Fruit fly (Drosophila melanogaster) whole organism, pupa: Measurements from ENCODE around the gene sowah.

Experiments
- CG10348 ChIP-seq: fragments of 200-800 bp; sonication (Bioruptor generic); IDR thresholded peaks from 2 replicates; pipeline ENCODE4 v1.3.6; 2022; ENCODE audit warnings: missing biosample characterization, missing genetic modification characterization
- CG12605 ChIP-seq: fragments of 200-800 bp; sonication (Bioruptor generic); IDR thresholded peaks from 2 replicates; pipeline ENCODE4 v1.3.6; 2022; ENCODE audit warnings: missing biosample characterization, missing genetic modification characterization
- CG13204 ChIP-seq: fragments of 200-800 bp; sonication (Bioruptor generic); optimal IDR thresholded peaks from 2 replicates; lab custom pipeline; 2018; ENCODE audit warnings: missing biosample characterization, mild to moderate bottlenecking, missing genetic modification characterization, moderate library complexity
- CG14655 ChIP-seq: fragments of 200-800 bp; sonication (Bioruptor generic); optimal IDR thresholded peaks from 3 replicates; lab custom pipeline; 2017; ENCODE audit warnings: mild to moderate bottlenecking, missing biosample characterization, missing genetic modification reagents, missing genetic modification characterization
- CG15710 ChIP-seq: fragments of 200-800 bp; sonication (Bioruptor generic); optimal IDR thresholded peaks from 2 replicates; lab custom pipeline; 2018; ENCODE audit warnings: missing biosample characterization, mild to moderate bottlenecking, missing genetic modification characterization, moderate library complexity
- CG17806 ChIP-seq: fragments of 200-800 bp; sonication (Bioruptor generic); optimal IDR thresholded peaks from 2 replicates; lab custom pipeline; 2018; ENCODE audit warnings: missing biosample characterization, mild to moderate bottlenecking, missing genetic modification characterization, moderate library complexity
- CG32121 ChIP-seq: fragments of 200-800 bp; sonication (Bioruptor generic); IDR thresholded peaks from 2 replicates; pipeline ENCODE4 v1.3.6; 2022; ENCODE audit warnings: missing biosample characterization, missing genetic modification characterization
- CG34367 ChIP-seq: fragments of 200-800 bp; sonication (Bioruptor generic); optimal IDR thresholded peaks from 2 replicates; lab custom pipeline; 2018; ENCODE audit warnings: missing biosample characterization, mild to moderate bottlenecking, missing genetic modification characterization
- CG4496 ChIP-seq: fragments of 200-800 bp; sonication (Bioruptor generic); IDR thresholded peaks from 3 replicates; pipeline ENCODE4 v1.3.6; 2022; ENCODE audit warnings: missing biosample characterization, missing genetic modification characterization
- CG8159 ChIP-seq: fragments of 200-800 bp; sonication (Bioruptor generic); optimal IDR thresholded peaks from 3 replicates; lab custom pipeline; 2018; ENCODE audit warnings: missing biosample characterization, mild to moderate bottlenecking, missing genetic modification characterization, moderate library complexity
- CG8301 ChIP-seq: fragments of 200-800 bp; sonication (Bioruptor generic); optimal IDR thresholded peaks from 2 replicates; lab custom pipeline; 2018; ENCODE audit warnings: missing biosample characterization, mild to moderate bottlenecking, missing genetic modification characterization
- CG9948 ChIP-seq: fragments of 200-800 bp; sonication (Bioruptor generic); optimal IDR thresholded peaks from 2 replicates; lab custom pipeline; 2018; ENCODE audit warnings: missing biosample characterization, mild to moderate bottlenecking, missing genetic modification characterization, moderate library complexity
- D1 ChIP-seq: fragments of 200-800 bp; sonication (Bioruptor generic); optimal IDR thresholded peaks from 2 replicates; lab custom pipeline; 2018; ENCODE audit warnings: missing biosample characterization, mild to moderate bottlenecking, missing genetic modification characterization, moderate library complexity
- EcR ChIP-seq: fragments of 200-800 bp; sonication (Bioruptor generic); optimal IDR thresholded peaks from 3 replicates; lab custom pipeline; 2019; ENCODE audit warnings: missing biosample characterization, missing genetic modification characterization, mild to moderate bottlenecking, moderate library complexity, missing genetic modification reagents
- Ets98B ChIP-seq: fragments of 200-800 bp; sonication (Bioruptor generic); IDR thresholded peaks from 2 replicates; pipeline ENCODE4 v1.3.6; 2022; ENCODE audit warnings: missing biosample characterization, missing genetic modification characterization
- Pif1A ChIP-seq: fragments of 200-800 bp; sonication (Bioruptor generic); optimal IDR thresholded peaks from 3 replicates; lab custom pipeline; 2016; ENCODE audit warnings: missing biosample characterization, missing genetic modification characterization
- Pif1B ChIP-seq: fragments of 200-800 bp; sonication (Bioruptor generic); optimal IDR thresholded peaks from 3 replicates; lab custom pipeline; 2016; ENCODE audit warnings: missing biosample characterization, missing genetic modification characterization
- Snoo ChIP-seq: fragments of 200-800 bp; sonication (Bioruptor generic); optimal IDR thresholded peaks from 3 replicates; lab custom pipeline; 2017; ENCODE audit warnings: missing biosample characterization, mild to moderate bottlenecking, missing genetic modification characterization, inconsistent platforms
- fd96Ca ChIP-seq: fragments of 200-800 bp; sonication (Bioruptor generic); IDR thresholded peaks from 3 replicates; pipeline ENCODE4 v1.3.6; 2022; ENCODE audit warnings: missing biosample characterization, missing genetic modification characterization
- gl ChIP-seq: fragments of 200-800 bp; sonication (Bioruptor generic); optimal IDR thresholded peaks from 2 replicates; lab custom pipeline; 2018; ENCODE audit warnings: missing biosample characterization, mild to moderate bottlenecking, missing genetic modification characterization
- rn ChIP-seq: fragments of 200-800 bp; sonication (Bioruptor generic); IDR thresholded peaks from 2 replicates; pipeline ENCODE4 v1.3.6; 2022; ENCODE audit warnings: missing biosample characterization, missing genetic modification characterization

The sowah gene

DNA sequence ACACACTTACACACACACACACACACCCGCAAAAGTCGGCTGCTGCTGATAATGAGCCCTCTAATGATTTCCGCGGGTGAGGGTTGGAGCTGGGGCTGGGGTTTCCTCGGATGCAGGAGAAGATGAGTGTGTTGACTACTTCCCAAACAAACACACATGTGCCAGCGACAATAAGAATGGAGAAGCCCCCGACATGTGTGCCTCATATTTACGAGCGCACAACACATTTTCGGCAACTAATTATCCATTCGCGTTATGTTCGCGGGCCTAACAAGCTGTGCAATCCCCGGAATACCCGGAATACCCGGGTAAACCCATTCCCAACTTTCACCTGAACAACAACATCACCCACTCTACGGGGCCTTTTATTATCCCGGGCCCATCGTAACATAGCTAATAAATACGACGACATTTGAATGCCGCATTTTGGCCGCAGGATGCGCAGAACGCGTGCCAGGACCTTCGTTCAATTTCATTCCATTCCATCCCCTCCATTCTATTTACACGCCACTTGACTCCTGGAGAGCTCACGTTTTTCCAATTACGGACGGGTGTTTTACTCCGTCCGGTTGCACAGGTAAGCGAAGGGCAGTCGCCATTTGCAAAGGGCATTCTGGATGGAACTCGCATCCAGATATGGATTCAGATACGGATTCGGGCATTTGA, 6.1 kb downstream of the sowah start:
- TF ChIP-seq EcR (GFP tag; lab: Kevin White, UChicago) (no peak), CG34367 (tag; lab: Kevin White, UChicago) (no peak), Pif1B (GFP tag; lab: Kevin White, UChicago) (no peak), Snoo (tag; lab: Kevin White, UChicago) (no peak), CG13204 (no peak), CG15710 (tag; lab: Kevin White, UChicago) (no peak), CG9948 (tag; lab: Kevin White, UChicago) (no peak), CG8301 (no peak), gl (tag; lab: Kevin White, UChicago) (no peak)

DNA sequence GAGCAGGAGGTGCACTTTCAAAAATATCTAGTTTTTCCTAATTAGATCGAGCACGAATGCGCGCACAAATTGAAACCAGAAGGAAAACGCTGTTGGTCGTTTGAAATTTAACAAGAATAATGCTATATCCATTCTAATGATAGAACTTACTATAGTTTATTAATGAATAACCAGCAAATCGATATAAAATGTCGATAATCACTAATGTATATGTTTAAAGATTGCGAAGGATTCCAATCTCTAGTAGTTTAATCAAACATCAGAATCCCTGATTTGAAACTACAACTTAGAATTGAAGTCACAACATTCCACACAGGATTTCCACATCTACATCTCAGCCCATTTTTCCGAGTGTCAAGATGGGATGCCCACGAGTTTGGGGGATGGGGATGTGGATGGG, 6.9 kb downstream of the sowah start:
- TF ChIP-seq CG13204, result no peak
- TF ChIP-seq EcR (GFP tag; lab: Kevin White, UChicago), result no peak
- no peak for TF ChIP-seq Snoo (tag; lab: Kevin White, UChicago)
- TF ChIP-seq D1, result no peak
- no peak for TF ChIP-seq CG8159
- no peak for TF ChIP-seq gl (tag; lab: Kevin White, UChicago)
- TF ChIP-seq fd96Ca, result no peak
- no peak for TF ChIP-seq rn
- TF ChIP-seq CG32121 (GFP tag; lab: Robert Waterston, UW), result no peak
- no peak for TF ChIP-seq Pif1A (GFP tag; lab: Kevin White, UChicago)
- no peak for TF ChIP-seq CG8301
- TF ChIP-seq Pif1B (GFP tag; lab: Kevin White, UChicago), result no peak
- no peak for TF ChIP-seq Ets98B
- no peak for TF ChIP-seq CG10348
- no peak for TF ChIP-seq CG4496 (GFP tag; lab: Robert Waterston, UW)

DNA sequence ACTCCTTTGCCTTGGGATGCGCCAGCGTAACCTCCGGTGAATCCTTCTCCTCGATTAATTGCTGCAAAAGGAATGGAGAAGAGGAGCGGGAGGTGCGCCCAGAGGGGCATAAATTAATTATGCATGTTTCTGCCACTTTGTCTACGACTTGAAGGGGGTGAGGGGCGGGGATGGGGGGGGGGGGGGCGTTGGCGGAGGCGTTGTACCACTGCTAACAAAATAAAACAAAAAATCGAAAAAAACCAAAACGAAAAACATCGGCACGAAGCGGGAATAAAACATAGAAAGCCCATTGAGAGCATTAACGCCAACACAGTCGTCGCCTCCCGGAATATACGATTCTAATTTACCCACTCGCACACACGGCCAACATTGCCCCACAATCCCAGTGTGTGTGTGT, 7.4 kb downstream of the sowah start:
- TF ChIP-seq CG12605 (GFP tag; lab: Robert Waterston, UW) (no peak), CG8301 (no peak), CG17806 (tag; lab: Kevin White, UChicago) (no peak), CG4496 (GFP tag; lab: Robert Waterston, UW) (no peak), CG15710 (tag; lab: Kevin White, UChicago) (no peak), gl (tag; lab: Kevin White, UChicago) (no peak), CG8159 (no peak), CG13204 (no peak), CG14655 (GFP tag; lab: Kevin White, UChicago) (no peak), Pif1A (GFP tag; lab: Kevin White, UChicago) (no peak), EcR (GFP tag; lab: Kevin White, UChicago) (no peak), CG9948 (tag; lab: Kevin White, UChicago) (no peak), Ets98B (no peak), Pif1B (GFP tag; lab: Kevin White, UChicago) (no peak), D1 (no peak), Snoo (tag; lab: Kevin White, UChicago) (no peak), CG10348 (no peak), rn (no peak)

DNA sequence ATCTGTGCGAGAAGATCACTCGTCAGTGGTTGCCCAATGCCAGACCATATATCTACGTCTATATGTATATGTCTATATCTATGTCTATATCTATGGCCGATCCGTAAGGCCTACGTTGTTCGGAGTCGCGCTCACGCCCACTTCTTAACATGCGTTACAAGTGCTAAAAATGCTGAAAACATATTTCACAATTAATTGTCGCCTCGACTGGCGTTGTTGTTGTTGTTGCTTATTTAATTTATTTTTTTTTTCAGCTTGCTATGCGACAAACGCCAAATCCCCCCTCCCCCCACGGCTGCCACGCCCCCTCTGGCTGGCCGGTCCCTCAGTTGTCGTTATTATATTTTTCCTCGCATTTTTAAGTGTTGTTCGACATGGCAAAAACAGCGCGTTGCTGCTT, 8.1 kb downstream of the sowah start:
- TF ChIP-seq Snoo (tag; lab: Kevin White, UChicago), result no peak
- TF ChIP-seq CG10348, result no peak
- no peak for TF ChIP-seq D1
- no peak for TF ChIP-seq CG9948 (tag; lab: Kevin White, UChicago)
- TF ChIP-seq CG13204, result no peak

DNA sequence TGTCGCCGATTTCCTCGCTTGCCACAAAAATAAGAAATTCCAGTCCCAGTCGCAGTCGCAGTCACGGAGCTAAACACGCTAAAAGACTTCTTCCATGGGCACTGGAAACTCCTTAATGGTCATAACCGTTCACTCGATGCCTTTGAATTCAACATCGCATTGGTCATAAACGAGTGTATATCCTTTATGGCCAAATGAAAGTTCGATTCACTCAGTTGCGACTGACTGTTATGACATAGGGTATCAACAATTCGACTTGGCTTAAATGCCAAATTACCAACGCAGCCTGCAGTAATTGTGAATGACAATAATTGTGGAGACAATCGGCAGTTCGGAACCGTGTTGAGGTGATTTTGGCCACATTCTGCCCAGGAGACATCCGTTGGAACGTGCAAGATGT, 13.1 kb downstream of the sowah start:
- no peak for TF ChIP-seq CG34367 (tag; lab: Kevin White, UChicago)
- no peak for TF ChIP-seq CG13204
- no peak for TF ChIP-seq D1
- no peak for TF ChIP-seq CG10348
- TF ChIP-seq CG15710 (tag; lab: Kevin White, UChicago), result no peak
- no peak for TF ChIP-seq rn
- no peak for TF ChIP-seq CG14655 (GFP tag; lab: Kevin White, UChicago)
- TF ChIP-seq Pif1A (GFP tag; lab: Kevin White, UChicago), result no peak
- no peak for TF ChIP-seq CG17806 (tag; lab: Kevin White, UChicago)
- TF ChIP-seq CG9948 (tag; lab: Kevin White, UChicago), result no peak
- TF ChIP-seq CG12605 (GFP tag; lab: Robert Waterston, UW), result no peak
- no peak for TF ChIP-seq CG8159
- TF ChIP-seq fd96Ca, result no peak

DNA sequence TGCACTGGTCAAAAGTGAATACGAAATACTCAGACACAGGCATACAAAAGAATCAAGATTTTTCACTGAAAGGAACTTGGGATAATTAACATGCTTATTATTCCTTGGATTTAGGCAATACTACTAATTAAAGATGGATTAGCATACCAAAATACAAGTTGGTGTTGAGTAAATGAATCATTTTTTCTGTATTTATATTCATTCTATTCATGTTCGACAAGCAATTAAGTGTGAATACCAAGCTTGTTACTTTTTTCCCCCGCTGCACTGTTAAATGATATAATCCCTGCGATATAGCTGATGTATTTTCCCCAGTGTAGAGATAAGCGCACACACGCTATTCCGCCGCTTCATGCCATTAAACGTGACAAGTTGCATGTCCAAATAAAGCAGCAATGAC, 14.6 kb downstream of the sowah start:
- TF ChIP-seq rn, result no peak
- no peak for TF ChIP-seq gl (tag; lab: Kevin White, UChicago)
- no peak for TF ChIP-seq CG10348
- TF ChIP-seq CG13204, result no peak
- no peak for TF ChIP-seq fd96Ca
- TF ChIP-seq CG15710 (tag; lab: Kevin White, UChicago), result peak; percentile 77
- TF ChIP-seq CG8159, result peak; percentile 81
- no peak for TF ChIP-seq EcR (GFP tag; lab: Kevin White, UChicago)
- TF ChIP-seq CG4496 (GFP tag; lab: Robert Waterston, UW), result no peak
- no peak for TF ChIP-seq Ets98B
- TF ChIP-seq CG14655 (GFP tag; lab: Kevin White, UChicago), result peak; percentile 58
- TF ChIP-seq Pif1B (GFP tag; lab: Kevin White, UChicago), result peak; percentile 53
- peak; percentile 59 for TF ChIP-seq CG17806 (tag; lab: Kevin White, UChicago)
- TF ChIP-seq CG34367 (tag; lab: Kevin White, UChicago), result peak; percentile 60
- TF ChIP-seq Snoo (tag; lab: Kevin White, UChicago), result peak; percentile 76
- peak; percentile 62 for TF ChIP-seq CG9948 (tag; lab: Kevin White, UChicago)
- TF ChIP-seq Pif1A (GFP tag; lab: Kevin White, UChicago), result peak; percentile 51
- peak; percentile 42 for TF ChIP-seq CG8301
- TF ChIP-seq CG32121 (GFP tag; lab: Robert Waterston, UW), result no peak
- peak; percentile 29 for TF ChIP-seq D1
- TF ChIP-seq CG12605 (GFP tag; lab: Robert Waterston, UW), result no peak
